Worm (Caenorhabditis elegans) whole organism, early embryonic: Measurements from ENCODE around the gene C18H9.6.

Experiments
- aly-1 ChIP-seq: sonication (generic microtip); optimal IDR thresholded peaks from 2 replicates; lab custom pipeline; 2016; ENCODE audit warnings: missing genetic modification characterization, missing compliant biosample characterization
- ama-1 ChIP-seq: fragments of 150-350 bp; optimal IDR thresholded peaks from 2 replicates; lab custom pipeline; 2014
- ceh-13 ChIP-seq: fragments of 200-800 bp; sonication (Bioruptor generic); optimal IDR thresholded peaks from 2 replicates; lab custom pipeline; 2018; ENCODE audit warnings: mild to moderate bottlenecking, missing genetic modification characterization, missing compliant biosample characterization
- ceh-36 ChIP-seq: sonication (generic microtip); optimal IDR thresholded peaks from 2 replicates; lab custom pipeline; 2016; ENCODE audit warnings: missing genetic modification characterization, inconsistent platforms, missing compliant biosample characterization
- ets-7 ChIP-seq: sonication (generic microtip); optimal IDR thresholded peaks from 2 replicates; lab custom pipeline; 2016; ENCODE audit warnings: missing genotype, missing genetic modification characterization, missing compliant biosample characterization
- hnd-1 ChIP-seq: sonication (generic microtip); optimal IDR thresholded peaks from 2 replicates; lab custom pipeline; 2016; ENCODE audit warnings: missing genetic modification characterization, missing compliant biosample characterization
- tra-4 ChIP-seq: sonication (generic microtip); optimal IDR thresholded peaks from 2 replicates; lab custom pipeline; 2017; ENCODE audit warnings: missing genetic modification characterization, missing compliant biosample characterization

ce11 chrII:6736066-6736465 is 34.6 kb upstream of the C18H9.6 start, which contains the start of gene mrps-18.C:
- TF ChIP-seq hnd-1 (tag; lab: Kevin White, UChicago) (no peak), tra-4 (tag; lab: Kevin White, UChicago) (no peak), ceh-36 (tag; lab: Kevin White, UChicago) (no peak), ets-7 (tag; lab: Kevin White, UChicago) (no peak), ama-1 (lab: Kevin White, UChicago) (no peak), ceh-13 (GFP tag; lab: Kevin White, UChicago) (no peak), aly-1 (tag; lab: Kevin White, UChicago) (no peak)
